Fruit fly (Drosophila melanogaster) whole organism, embryonic: ENCODE data around the gene kibra.

Experiments used
- CG1024 ChIP-seq: fragments of 200-800 bp; sonication (Bioruptor generic); IDR thresholded peaks from 2 replicates; pipeline ENCODE4 v1.3.6; 2022; ENCODE audit warnings: missing biosample characterization, missing genetic modification characterization
- CG10321 ChIP-seq: fragments of 200-800 bp; sonication (Bioruptor generic); IDR thresholded peaks from 2 replicates; pipeline ENCODE4 v1.3.6; 2022; ENCODE audit warnings: missing biosample characterization, missing genetic modification characterization
- CG10565 ChIP-seq: fragments of 200-800 bp; sonication (Bioruptor generic); optimal IDR thresholded peaks from 3 replicates; lab custom pipeline; 2016; ENCODE audit warnings: missing biosample characterization, mild to moderate bottlenecking, missing genetic modification characterization
- CG11456 ChIP-seq: fragments of 200-800 bp; sonication (Bioruptor generic); IDR thresholded peaks from 3 replicates; pipeline ENCODE4 v1.3.6; 2022; ENCODE audit warnings: missing biosample characterization, missing genetic modification characterization
- CG12236 ChIP-seq: fragments of 200-800 bp; sonication (Bioruptor generic); optimal IDR thresholded peaks from 2 replicates; lab custom pipeline; 2016; ENCODE audit warnings: missing biosample characterization, missing genetic modification characterization
- CG14050 ChIP-seq: fragments of 200-800 bp; sonication (Bioruptor generic); IDR thresholded peaks from 3 replicates; pipeline ENCODE4 v1.3.6; 2022; ENCODE audit warnings: missing biosample characterization, missing genetic modification characterization
- CG16815 ChIP-seq: fragments of 200-800 bp; sonication (Bioruptor generic); optimal IDR thresholded peaks from 3 replicates; lab custom pipeline; 2017; ENCODE audit warnings: missing biosample characterization, mild to moderate bottlenecking, missing genetic modification characterization
- CG17385 ChIP-seq: fragments of 200-800 bp; sonication (Bioruptor generic); optimal IDR thresholded peaks from 3 replicates; lab custom pipeline; 2018; ENCODE audit warnings: missing biosample characterization, mild to moderate bottlenecking, missing genetic modification characterization
- CG17612 ChIP-seq: fragments of 200-800 bp; sonication (Bioruptor generic); IDR thresholded peaks from 2 replicates; pipeline ENCODE4 v1.3.6; 2022; ENCODE audit warnings: missing biosample characterization, missing genetic modification characterization
- CG18011 ChIP-seq: fragments of 200-800 bp; sonication (Bioruptor generic); optimal IDR thresholded peaks from 2 replicates; lab custom pipeline; 2017; ENCODE audit warnings: missing biosample characterization, missing genetic modification characterization, mild to moderate bottlenecking, moderate library complexity, missing genotype
- CG2712 ChIP-seq: fragments of 200-800 bp; optimal IDR thresholded peaks from 3 replicates; lab custom pipeline; 2019; ENCODE audit warnings: missing biosample characterization, mild to moderate bottlenecking, missing genetic modification characterization, moderate library complexity
- CG2875 ChIP-seq: fragments of 200-800 bp; sonication (Bioruptor generic); optimal IDR thresholded peaks from 2 replicates; lab custom pipeline; 2017; ENCODE audit warnings: missing biosample characterization, mild to moderate bottlenecking, missing genetic modification characterization, missing genetic modification reagents
- CG30403 ChIP-seq: fragments of 200-800 bp; sonication (Bioruptor generic); optimal IDR thresholded peaks from 3 replicates; lab custom pipeline; 2016; ENCODE audit warnings: missing biosample characterization, missing genetic modification characterization
- CG32532 ChIP-seq: fragments of 200-800 bp; sonication (Bioruptor generic); IDR thresholded peaks from 2 replicates; pipeline ENCODE4 v1.3.6; 2022; ENCODE audit warnings: missing biosample characterization, missing genetic modification characterization
- CG6254 ChIP-seq: fragments of 200-800 bp; sonication (Bioruptor generic); optimal IDR thresholded peaks from 3 replicates; lab custom pipeline; 2017; ENCODE audit warnings: mild to moderate bottlenecking, missing biosample characterization, missing genetic modification reagents, missing genetic modification characterization
- CG7928 ChIP-seq: fragments of 200-800 bp; sonication (Bioruptor generic); optimal IDR thresholded peaks from 2 replicates; lab custom pipeline; 2017; ENCODE audit warnings: missing biosample characterization, mild to moderate bottlenecking, missing genetic modification characterization
- CG7987 ChIP-seq: fragments of 200-800 bp; sonication (Bioruptor generic); optimal IDR thresholded peaks from 2 replicates; lab custom pipeline; 2018; ENCODE audit warnings: missing biosample characterization, mild to moderate bottlenecking, missing genetic modification characterization, moderate library complexity
- CG9727 ChIP-seq: fragments of 200-800 bp; sonication (Bioruptor generic); optimal IDR thresholded peaks from 3 replicates; lab custom pipeline; 2017; ENCODE audit warnings: missing biosample characterization, mild to moderate bottlenecking, missing genetic modification characterization
- CHES-1-like ChIP-seq: fragments of 200-800 bp; sonication (Bioruptor generic); optimal IDR thresholded peaks from 2 replicates; lab custom pipeline; 2016; ENCODE audit warnings: missing biosample characterization, missing genetic modification characterization
- CkIIα-i1 ChIP-seq: fragments of 200-800 bp; sonication (Bioruptor generic); IDR thresholded peaks from 2 replicates; pipeline ENCODE4 v1.3.6; 2022; ENCODE audit warnings: missing biosample characterization, missing genetic modification characterization
- CrebB ChIP-seq: fragments of 200-800 bp; sonication (Bioruptor generic); optimal IDR thresholded peaks from 3 replicates; lab custom pipeline; 2018; ENCODE audit warnings: missing biosample characterization, mild to moderate bottlenecking, missing genetic modification characterization
- Dad ChIP-seq: fragments of 200-800 bp; sonication (Bioruptor generic); optimal IDR thresholded peaks from 3 replicates; lab custom pipeline; 2016; ENCODE audit warnings: missing biosample characterization, missing genetic modification characterization
- Dip2 ChIP-seq: fragments of 200-800 bp; sonication (Bioruptor generic); IDR thresholded peaks from 2 replicates; pipeline ENCODE4 v1.3.6; 2022; ENCODE audit warnings: missing biosample characterization, missing genetic modification characterization
- E2f2 ChIP-seq: fragments of 200-800 bp; sonication (Bioruptor generic); IDR thresholded peaks from 2 replicates; pipeline ENCODE4 v1.3.6; 2022; ENCODE audit warnings: missing biosample characterization, missing genetic modification characterization
- Eip74EF ChIP-seq, 2 experiments: fragments of 200-800 bp in 1 of 2; fragments of >200 bp in 1 of 2; sonication (Bioruptor generic) in 1 of 2; optimal IDR thresholded peaks; 2 replicates each; lab custom pipeline; 2017 to 2019; ENCODE audit warnings: missing biosample characterization in 2 of 2, missing genetic modification characterization in 2 of 2, mild to moderate bottlenecking in 1 of 2, moderate library complexity in 1 of 2
- Gug ChIP-seq: fragments of 200-800 bp; sonication (Bioruptor generic); IDR thresholded peaks from 4 replicates; pipeline ENCODE4 v1.3.6; 2022; ENCODE audit warnings: missing biosample characterization, missing genetic modification characterization
- Hr78 ChIP-seq, 2 experiments: fragments of 200-800 bp in 1 of 2; fragments of >200 bp in 1 of 2; sonication (Bioruptor generic) in 1 of 2; optimal IDR thresholded peaks; 2 replicates each; lab custom pipeline; 2017 to 2019; ENCODE audit warnings: missing biosample characterization in 2 of 2, missing genetic modification characterization in 2 of 2, mild to moderate bottlenecking in 1 of 2, moderate library complexity in 1 of 2
- Scr ChIP-seq: fragments of 200-800 bp; sonication (Bioruptor generic); IDR thresholded peaks from 2 replicates; pipeline ENCODE4 v1.3.6; 2022; ENCODE audit warnings: missing biosample characterization, missing genetic modification characterization; ENCODE audit not compliant: partially characterized antibody
- Sry-β ChIP-seq: fragments of 200-800 bp; sonication (Bioruptor generic); optimal IDR thresholded peaks from 2 replicates; lab custom pipeline; 2018; ENCODE audit warnings: missing biosample characterization, mild to moderate bottlenecking, missing genetic modification characterization, moderate library complexity
- Ssrp ChIP-seq: fragments of 200-800 bp; sonication (Bioruptor generic); optimal IDR thresholded peaks from 2 replicates; lab custom pipeline; 2018; ENCODE audit warnings: missing biosample characterization, mild to moderate bottlenecking, missing genetic modification characterization, moderate library complexity
- Trl ChIP-seq, 3 experiments: fragments of >200 bp in 2 of 3; fragments of 200-800 bp in 1 of 3; sonication (Bioruptor generic) in 1 of 3; optimal IDR thresholded peaks; 2 replicates in 1 of 3; 3 replicates in 2 of 3; lab custom pipeline; 2016 to 2017; ENCODE audit warnings: missing biosample characterization in 1 of 3, missing genetic modification characterization in 1 of 3
- ac ChIP-seq: fragments of 200-800 bp; sonication (Bioruptor generic); optimal IDR thresholded peaks from 3 replicates; lab custom pipeline; 2017; ENCODE audit warnings: missing biosample characterization, mild to moderate bottlenecking, missing genetic modification characterization
- cato ChIP-seq: fragments of 200-800 bp; sonication (Bioruptor generic); optimal IDR thresholded peaks from 2 replicates; lab custom pipeline; 2016; ENCODE audit warnings: missing biosample characterization, missing genetic modification characterization, borderline replicate concordance
- chif ChIP-seq, 2 experiments: fragments of 200-800 bp; sonication (Bioruptor generic); optimal IDR thresholded peaks; 3 replicates each; lab custom pipeline; 2016; ENCODE audit warnings: missing biosample characterization in 2 of 2, missing genetic modification characterization in 2 of 2
- dan ChIP-seq: fragments of 200-800 bp; sonication (Bioruptor generic); IDR thresholded peaks from 2 replicates; pipeline ENCODE4 v1.3.6; 2022; ENCODE audit warnings: missing biosample characterization, missing genetic modification characterization
- dmrt11E ChIP-seq: fragments of 200-800 bp; sonication (Bioruptor generic); optimal IDR thresholded peaks from 3 replicates; lab custom pipeline; 2018; ENCODE audit warnings: missing biosample characterization, mild to moderate bottlenecking, missing genetic modification characterization, moderate library complexity
- eve ChIP-seq, 2 experiments: fragments of >200 bp; optimal IDR thresholded peaks; 2 replicates each; lab custom pipeline; 2017; ENCODE audit warnings: missing biosample characterization in 2 of 2, missing genetic modification characterization in 2 of 2
- fru ChIP-seq: fragments of >200 bp; optimal IDR thresholded peaks from 2 replicates; lab custom pipeline; 2017
- fu2 ChIP-seq: fragments of 200-800 bp; sonication (Bioruptor generic); optimal IDR thresholded peaks from 2 replicates; lab custom pipeline; 2016; ENCODE audit warnings: missing biosample characterization, missing genetic modification characterization
- gem ChIP-seq: fragments of 200-800 bp; sonication (Bioruptor generic); optimal IDR thresholded peaks from 2 replicates; lab custom pipeline; 2019; ENCODE audit warnings: missing biosample characterization, mild to moderate bottlenecking, missing genetic modification characterization, moderate library complexity
- gro ChIP-seq: fragments of 200-800 bp; sonication (Bioruptor generic); optimal IDR thresholded peaks from 2 replicates; lab custom pipeline; 2016; ENCODE audit warnings: missing biosample characterization, missing genetic modification characterization
- kay ChIP-seq: fragments of 200-800 bp; sonication (Bioruptor generic); optimal IDR thresholded peaks from 2 replicates; lab custom pipeline; 2016; ENCODE audit warnings: missing biosample characterization, missing genetic modification characterization
- lola ChIP-seq, 3 experiments: fragments of >200 bp in 2 of 3; fragments of 200-800 bp in 1 of 3; sonication (Bioruptor generic) in 1 of 3; optimal IDR thresholded peaks; 2 replicates each; lab custom pipeline; 2017 to 2019; ENCODE audit warnings: missing biosample characterization in 3 of 3, missing genetic modification characterization in 3 of 3, mild to moderate bottlenecking in 1 of 3, moderate library complexity in 1 of 3
- mirr ChIP-seq: fragments of 200-800 bp; sonication (Bioruptor generic); optimal IDR thresholded peaks from 3 replicates; lab custom pipeline; 2018; ENCODE audit warnings: missing biosample characterization, mild to moderate bottlenecking, missing genetic modification characterization
- mld ChIP-seq: fragments of 200-800 bp; sonication (Bioruptor generic); IDR thresholded peaks from 3 replicates; pipeline ENCODE4 v1.3.6; 2022; ENCODE audit warnings: missing biosample characterization, missing genetic modification characterization; ENCODE audit not compliant: partially characterized antibody
- nerfin-2 ChIP-seq: fragments of 200-800 bp; sonication (Bioruptor generic); IDR thresholded peaks from 2 replicates; pipeline ENCODE4 v1.3.6; 2022; ENCODE audit warnings: missing biosample characterization, missing genetic modification characterization; ENCODE audit not compliant: partially characterized antibody
- nmo ChIP-seq: fragments of 200-800 bp; sonication (Bioruptor generic); optimal IDR thresholded peaks from 2 replicates; lab custom pipeline; 2018; ENCODE audit warnings: missing biosample characterization, mild to moderate bottlenecking, missing genetic modification characterization, moderate library complexity
- p53 ChIP-seq: fragments of 200-800 bp; sonication (Bioruptor generic); optimal IDR thresholded peaks from 2 replicates; lab custom pipeline; 2016; ENCODE audit warnings: missing biosample characterization, missing genetic modification characterization
- seq ChIP-seq: fragments of 200-800 bp; sonication (Bioruptor generic); IDR thresholded peaks from 2 replicates; pipeline ENCODE4 v1.3.6; 2022; ENCODE audit warnings: missing biosample characterization, missing genetic modification characterization

The kibra gene

dm6 chr3R:14672915-14673314 is 51.1 kb downstream of the kibra start (continued):
- TF ChIP-seq cato (GFP tag; lab: Kevin White, UChicago) (no peak), nerfin-2 (GFP tag; lab: Robert Waterston, UW) (no peak), CG32532 (GFP tag; lab: Robert Waterston, UW) (peak; percentile 6; the same call in 1 of the 2 replicates), dan (GFP tag; lab: Robert Waterston, UW) (no peak), p53 (no peak), CkIIα-i1 (GFP tag; lab: Robert Waterston, UW) (no peak), CG30403 (GFP tag; lab: Kevin White, UChicago) (peak; percentile 7), seq (GFP tag; lab: Robert Waterston, UW) (no peak), Ssrp (tag; lab: Kevin White, UChicago) (no peak), CG10321 (GFP tag; lab: Robert Waterston, UW) (no peak), CG7987 (GFP tag; lab: Kevin White, UChicago) (no peak), CG6254 (peak; percentile 10), Scr (GFP tag; lab: Robert Waterston, UW) (no peak), gem (peak; percentile 27), CG7928 (GFP tag; lab: Kevin White, UChicago) (no peak), CG16815 (GFP tag; lab: Kevin White, UChicago) (no peak)
- TF ChIP-seq, all 482 proteins: peak for 24

DNA sequence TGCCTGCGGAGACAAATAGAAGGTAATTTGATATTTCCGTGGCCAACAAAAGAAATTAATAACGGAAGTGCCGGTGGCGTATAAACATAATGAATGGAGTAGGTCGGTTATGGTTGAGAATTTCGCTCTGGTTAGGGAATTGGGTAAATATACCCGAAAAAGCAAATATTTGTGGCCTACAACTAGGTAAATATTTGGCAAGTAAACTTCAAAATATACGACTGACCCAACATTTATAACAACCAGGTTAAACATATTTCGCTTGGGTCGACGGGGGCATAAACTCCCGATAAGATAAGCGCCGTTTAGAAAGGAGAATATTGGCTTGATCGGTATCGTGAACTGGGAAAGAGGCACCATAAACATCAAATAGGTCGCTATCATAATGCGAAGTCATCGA is 53.2 kb downstream of the kibra start:
- TF ChIP-seq nmo (GFP tag; lab: Kevin White, UChicago), result peak; percentile 3
- TF ChIP-seq Dad (GFP tag; lab: Kevin White, UChicago), result no peak
- TF ChIP-seq ac (GFP tag; lab: Kevin White, UChicago), result peak; percentile 94
- TF ChIP-seq gro (GFP tag; lab: Kevin White, UChicago), result no peak
- no peak for TF ChIP-seq mld (GFP tag; lab: Robert Waterston, UW)
- peak in 1 of 2 experiments; percentile 89 for TF ChIP-seq Hr78 (GFP tag; optimal IDR thresholded peaks at IDR 0.05; lab: Kevin White, UChicago)
- no peak for TF ChIP-seq mirr (GFP tag; lab: Kevin White, UChicago)
- no peak for TF ChIP-seq CHES-1-like (GFP tag; lab: Kevin White, UChicago)
- no peak for TF ChIP-seq CG18011 (GFP tag; lab: Kevin White, UChicago)
- TF ChIP-seq E2f2 (GFP tag; lab: Robert Waterston, UW), result 0 out of 2 replicates have a peak, but pooled peaks have one; percentile 17
- peak in 1 of 2 experiments; percentile 22 for TF ChIP-seq chif (GFP tag; optimal IDR thresholded peaks at IDR 0.05; lab: Kevin White, UChicago)
- TF ChIP-seq kay (GFP tag; lab: Kevin White, UChicago), result no peak
- no peak for TF ChIP-seq fu2 (GFP tag; lab: Kevin White, UChicago)
- no peak for TF ChIP-seq Gug (GFP tag; lab: Robert Waterston, UW)
- no peak for TF ChIP-seq CG10565
- TF ChIP-seq Dip2 (GFP tag; lab: Robert Waterston, UW), result no peak
- TF ChIP-seq Trl (optimal IDR thresholded peaks at IDR 0.05; lab: Kevin White, UChicago), result no peak
- TF ChIP-seq Trl (GFP tag; optimal IDR thresholded peaks at IDR 0.05; lab: Kevin White, UChicago), result peak; percentile 18
- no peak for TF ChIP-seq CG14050 (GFP tag; lab: Robert Waterston, UW)
- peak; percentile 17 for TF ChIP-seq CG12236
- TF ChIP-seq Eip74EF (GFP tag; optimal IDR thresholded peaks at IDR 0.05; lab: Kevin White, UChicago), result peak in 1 of 2 experiments; percentile 12
- TF ChIP-seq lola (GFP tag; optimal IDR thresholded peaks at IDR 0.05; lab: Kevin White, UChicago), result peak in 1 of 3 experiments; percentile 78
- TF ChIP-seq CG2712, result peak; percentile 79
- TF ChIP-seq CG2875 (GFP tag; lab: Kevin White, UChicago), result peak; percentile 51
- TF ChIP-seq CG11456 (GFP tag; lab: Robert Waterston, UW), result no peak
- no peak for TF ChIP-seq eve (GFP tag; optimal IDR thresholded peaks at IDR 0.05; lab: Kevin White, UChicago)
- peak; percentile 78 for TF ChIP-seq CrebB (tag; lab: Kevin White, UChicago)
- peak; percentile 82 for TF ChIP-seq CG9727 (GFP tag; lab: Kevin White, UChicago)
- TF ChIP-seq CG17612 (GFP tag; lab: Robert Waterston, UW), result no peak
- peak; percentile 88 for TF ChIP-seq dmrt11E
- TF ChIP-seq CG1024 (GFP tag; lab: Robert Waterston, UW), result no peak; the same call in 1 of the 2 replicates
- TF ChIP-seq fru (lab: Kevin White, UChicago), result no peak
- TF ChIP-seq CG17385, result peak; percentile 17
- TF ChIP-seq Sry-β (GFP tag; lab: Kevin White, UChicago), result peak; percentile 52
